Worm (Caenorhabditis elegans): ENCODE results near the gene sid-1.

DNA sequence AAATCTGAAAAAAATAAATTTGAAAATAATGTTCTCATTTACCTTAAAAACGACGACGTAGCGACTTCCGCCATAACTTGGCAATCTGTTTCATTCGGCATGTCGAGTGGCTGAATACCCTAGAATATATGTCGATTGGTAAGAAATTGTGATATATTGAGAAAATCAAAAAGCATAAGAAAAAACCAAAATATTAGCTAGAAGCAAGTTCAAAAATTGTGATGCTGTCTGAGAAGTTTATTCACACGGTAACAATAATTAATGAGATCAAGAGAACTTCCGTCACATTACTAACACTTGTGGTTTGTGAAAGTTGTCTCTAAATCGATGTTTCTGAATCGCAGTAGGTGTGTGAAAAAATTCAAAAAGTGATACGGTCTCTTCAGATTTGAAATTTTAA is 17.8 kb upstream of the sid-1 start, which contains the start of gene srab-1:
- TF ChIP-seq nhr-25 (tag; optimal IDR thresholded peaks at IDR 0.05; ENCODE audit: borderline replicate concordance, insufficient read depth): no peak
- no peak for TF ChIP-seq unc-130 (GFP tag; optimal IDR thresholded peaks at IDR 0.05)
- no peak for TF ChIP-seq lin-13 (GFP tag; optimal IDR thresholded peaks at IDR 0.05)
- no peak for TF ChIP-seq ztf-11 (tag; optimal IDR thresholded peaks at IDR 0.05)
- TF ChIP-seq ceh-32 (tag; optimal IDR thresholded peaks at IDR 0.05; ENCODE audit: poor library complexity): no peak
- no peak for TF ChIP-seq dpl-1 (GFP tag; optimal IDR thresholded peaks at IDR 0.05)
